Fruit fly (Drosophila melanogaster) whole organism, embryonic: Measurements from ENCODE around the gene Rad60.

Source experiments
- Antp ChIP-seq: fragments of 200-800 bp; sonication (Bioruptor generic); optimal IDR thresholded peaks from 3 replicates; lab custom pipeline; 2016; ENCODE audit warnings: missing biosample characterization, missing genetic modification characterization
- CG10267 ChIP-seq: fragments of 200-800 bp; sonication (Bioruptor generic); optimal IDR thresholded peaks from 2 replicates; lab custom pipeline; 2018; ENCODE audit warnings: missing biosample characterization, mild to moderate bottlenecking, missing genetic modification characterization, moderate library complexity
- CG10462 ChIP-seq: fragments of 200-800 bp; sonication (Bioruptor generic); optimal IDR thresholded peaks from 2 replicates; lab custom pipeline; 2016; ENCODE audit warnings: missing biosample characterization, missing genetic modification characterization
- CG10959 ChIP-seq: fragments of 200-800 bp; sonication (Bioruptor generic); IDR thresholded peaks from 2 replicates; pipeline ENCODE4 v1.3.6; 2022; ENCODE audit warnings: missing biosample characterization, missing genetic modification characterization
- CG11093 ChIP-seq: fragments of 200-800 bp; sonication (Bioruptor generic); IDR thresholded peaks from 3 replicates; pipeline ENCODE4 v1.3.6; 2022; ENCODE audit warnings: missing biosample characterization, missing genetic modification characterization
- CG12219 ChIP-seq: fragments of 200-800 bp; sonication (Bioruptor generic); optimal IDR thresholded peaks from 3 replicates; lab custom pipeline; 2018; ENCODE audit warnings: missing biosample characterization, mild to moderate bottlenecking, missing genetic modification characterization
- CG1603 ChIP-seq: fragments of 200-800 bp; sonication (Bioruptor generic); optimal IDR thresholded peaks from 2 replicates; lab custom pipeline; 2019; ENCODE audit warnings: missing biosample characterization, mild to moderate bottlenecking, missing genetic modification characterization, moderate library complexity
- CG16779 ChIP-seq: fragments of 200-800 bp; sonication (Bioruptor generic); IDR thresholded peaks from 2 replicates; pipeline ENCODE4 v1.3.6; 2022; ENCODE audit warnings: missing biosample characterization, missing genetic modification characterization
- CG16815 ChIP-seq: fragments of 200-800 bp; sonication (Bioruptor generic); optimal IDR thresholded peaks from 3 replicates; lab custom pipeline; 2017; ENCODE audit warnings: missing biosample characterization, mild to moderate bottlenecking, missing genetic modification characterization
- CG2129 ChIP-seq: fragments of 200-800 bp; sonication (Bioruptor generic); IDR thresholded peaks from 2 replicates; pipeline ENCODE4 v1.3.6; 2022; ENCODE audit warnings: missing biosample characterization, missing genetic modification characterization; ENCODE audit not compliant: partially characterized antibody
- CG4360 ChIP-seq: fragments of 200-800 bp; sonication (Bioruptor generic); IDR thresholded peaks from 2 replicates; pipeline ENCODE4 v1.3.6; 2022; ENCODE audit warnings: missing biosample characterization, missing genetic modification characterization
- CG4617 ChIP-seq: fragments of 200-800 bp; sonication (Bioruptor generic); optimal IDR thresholded peaks from 3 replicates; lab custom pipeline; 2016; ENCODE audit warnings: missing biosample characterization, missing genetic modification characterization, borderline replicate concordance
- CG6765 ChIP-seq: fragments of 200-800 bp; sonication (Bioruptor generic); optimal IDR thresholded peaks from 3 replicates; lab custom pipeline; 2017; ENCODE audit warnings: missing biosample characterization, mild to moderate bottlenecking, missing genetic modification characterization
- CG7786 ChIP-seq: fragments of 200-800 bp; sonication (Bioruptor generic); optimal IDR thresholded peaks from 2 replicates; lab custom pipeline; 2016; ENCODE audit warnings: missing biosample characterization, missing genetic modification characterization
- CG7987 ChIP-seq: fragments of 200-800 bp; sonication (Bioruptor generic); optimal IDR thresholded peaks from 2 replicates; lab custom pipeline; 2018; ENCODE audit warnings: missing biosample characterization, mild to moderate bottlenecking, missing genetic modification characterization, moderate library complexity
- CG8478 ChIP-seq: fragments of >200 bp; optimal IDR thresholded peaks from 2 replicates; lab custom pipeline; 2018
- Chrac-16 ChIP-seq: fragments of 200-800 bp; sonication (Bioruptor generic); optimal IDR thresholded peaks from 3 replicates; lab custom pipeline; 2016; ENCODE audit warnings: missing biosample characterization, missing genetic modification characterization
- CoRest ChIP-seq: fragments of 200-800 bp; sonication (Bioruptor generic); optimal IDR thresholded peaks from 3 replicates; lab custom pipeline; 2018; ENCODE audit warnings: missing biosample characterization, mild to moderate bottlenecking, missing genetic modification characterization, moderate library complexity
- CrebB ChIP-seq: fragments of 200-800 bp; sonication (Bioruptor generic); optimal IDR thresholded peaks from 3 replicates; lab custom pipeline; 2018; ENCODE audit warnings: missing biosample characterization, mild to moderate bottlenecking, missing genetic modification characterization
- ERR ChIP-seq: fragments of 200-800 bp; sonication (Bioruptor generic); optimal IDR thresholded peaks from 2 replicates; lab custom pipeline; 2016; ENCODE audit warnings: missing biosample characterization, missing genetic modification characterization
- GATAe ChIP-seq: fragments of 200-800 bp; sonication (Bioruptor generic); conservative IDR thresholded peaks from 2 replicates; pipeline ENCODE4 v1.3.6; 2022; ENCODE audit warnings: missing biosample characterization, missing genetic modification characterization
- H2.0 ChIP-seq: fragments of 200-800 bp; sonication (Bioruptor generic); IDR thresholded peaks from 2 replicates; pipeline ENCODE4 v1.3.6; 2022; ENCODE audit warnings: missing biosample characterization, missing genetic modification characterization
- HmgZ ChIP-seq: fragments of 200-800 bp; sonication (Bioruptor generic); optimal IDR thresholded peaks from 2 replicates; lab custom pipeline; 2018; ENCODE audit warnings: missing biosample characterization, mild to moderate bottlenecking, missing genetic modification characterization
- Hr3 ChIP-seq: fragments of 200-800 bp; sonication (Bioruptor generic); optimal IDR thresholded peaks from 3 replicates; lab custom pipeline; 2016; ENCODE audit warnings: missing biosample characterization, missing genetic modification characterization
- NFAT ChIP-seq: fragments of 200-800 bp; sonication (Bioruptor generic); IDR thresholded peaks from 2 replicates; pipeline ENCODE4 v1.3.6; 2022; ENCODE audit warnings: missing biosample characterization, missing genetic modification characterization
- Sin3A ChIP-seq: fragments of >200 bp; optimal IDR thresholded peaks from 2 replicates; lab custom pipeline; 2018
- ac ChIP-seq: fragments of 200-800 bp; sonication (Bioruptor generic); optimal IDR thresholded peaks from 3 replicates; lab custom pipeline; 2017; ENCODE audit warnings: missing biosample characterization, mild to moderate bottlenecking, missing genetic modification characterization
- bigmax ChIP-seq: fragments of 200-800 bp; sonication (Bioruptor generic); optimal IDR thresholded peaks from 2 replicates; lab custom pipeline; 2018; ENCODE audit warnings: missing biosample characterization, mild to moderate bottlenecking, missing genetic modification characterization
- bsh ChIP-seq, 2 experiments: fragments of 200-800 bp; sonication (Bioruptor generic); optimal IDR thresholded peaks; 2 replicates each; lab custom pipeline; 2017 to 2018; ENCODE audit warnings: mild to moderate bottlenecking in 2 of 2, missing biosample characterization in 2 of 2, missing genetic modification characterization in 2 of 2, moderate library complexity in 1 of 2
- cas ChIP-seq: fragments of 200-800 bp; sonication (Bioruptor generic); IDR thresholded peaks from 2 replicates; pipeline ENCODE4 v1.3.6; 2022; ENCODE audit warnings: missing biosample characterization, missing genetic modification characterization
- dimm ChIP-seq: fragments of 200-800 bp; sonication (Bioruptor generic); IDR thresholded peaks from 2 replicates; pipeline ENCODE4 v1.3.6; 2022; ENCODE audit warnings: missing biosample characterization, missing genetic modification characterization
- dpn ChIP-seq, 2 experiments: fragments of 200-800 bp; sonication (Bioruptor generic); optimal IDR thresholded peaks; 3 replicates each; lab custom pipeline; 2016; ENCODE audit warnings: missing biosample characterization in 2 of 2, missing genetic modification characterization in 2 of 2
- exex ChIP-seq: fragments of 200-800 bp; sonication (Bioruptor generic); optimal IDR thresholded peaks from 4 replicates; lab custom pipeline; 2018; ENCODE audit warnings: missing biosample characterization, mild to moderate bottlenecking, missing genetic modification characterization, moderate library complexity
- fd64A ChIP-seq: fragments of 200-800 bp; sonication (Bioruptor generic); optimal IDR thresholded peaks from 3 replicates; lab custom pipeline; 2018; ENCODE audit warnings: missing biosample characterization, mild to moderate bottlenecking, missing genetic modification characterization
- ftz-f1 ChIP-seq: fragments of 200-800 bp; sonication (Bioruptor generic); optimal IDR thresholded peaks from 2 replicates; lab custom pipeline; 2016; ENCODE audit warnings: missing biosample characterization, missing genetic modification characterization
- hbn ChIP-seq: fragments of 200-800 bp; sonication (Bioruptor generic); IDR thresholded peaks from 2 replicates; pipeline ENCODE4 v1.3.6; 2022; ENCODE audit warnings: missing biosample characterization, missing genetic modification characterization; ENCODE audit not compliant: partially characterized antibody
- ind ChIP-seq: fragments of 200-800 bp; sonication (Bioruptor generic); optimal IDR thresholded peaks from 3 replicates; lab custom pipeline; 2016; ENCODE audit warnings: missing biosample characterization, missing genetic modification characterization
- ken ChIP-seq: fragments of 200-800 bp; sonication (Bioruptor generic); IDR thresholded peaks from 3 replicates; pipeline ENCODE4 v1.3.6; 2022; ENCODE audit warnings: missing biosample characterization, missing genetic modification characterization
- klu ChIP-seq: fragments of 200-800 bp; sonication (Bioruptor generic); IDR thresholded peaks from 2 replicates; pipeline ENCODE4 v1.3.6; 2022; ENCODE audit warnings: missing biosample characterization, missing genetic modification characterization
- luna ChIP-seq: fragments of 200-800 bp; sonication (Bioruptor generic); optimal IDR thresholded peaks from 2 replicates; lab custom pipeline; 2016; ENCODE audit warnings: missing biosample characterization, missing genetic modification characterization
- odd ChIP-seq: fragments of 200-800 bp; sonication (Bioruptor generic); optimal IDR thresholded peaks from 2 replicates; lab custom pipeline; 2017; ENCODE audit warnings: missing biosample characterization, mild to moderate bottlenecking, missing genetic modification characterization
- otp ChIP-seq: fragments of 200-800 bp; sonication (Bioruptor generic); IDR thresholded peaks from 3 replicates; pipeline ENCODE4, ENCODE4 v1.3.6; 2022; ENCODE audit warnings: missing biosample characterization, missing genetic modification characterization
- pan ChIP-seq, 4 experiments: fragments of >200 bp in 3 of 4; fragments of 200-800 bp in 1 of 4; sonication (Bioruptor generic) in 1 of 4; optimal IDR thresholded peaks in 3 of 4; IDR thresholded peaks in 1 of 4; 2 replicates each; pipeline versions ENCODE4 v1.3.6 to Lab custom; 2017 to 2022; ENCODE audit warnings: missing biosample characterization in 2 of 4, missing genetic modification characterization in 2 of 4, mixed read lengths in 1 of 4
- pb ChIP-seq: fragments of 200-800 bp; sonication (Bioruptor generic); optimal IDR thresholded peaks from 3 replicates; lab custom pipeline; 2016; ENCODE audit warnings: missing biosample characterization, missing genetic modification characterization
- peb ChIP-seq: fragments of 200-800 bp; sonication (Bioruptor generic); IDR thresholded peaks from 2 replicates; pipeline ENCODE4 v1.3.6; 2022; ENCODE audit warnings: missing biosample characterization, missing genetic modification characterization
- sob ChIP-seq: fragments of 200-800 bp; sonication (Bioruptor generic); IDR thresholded peaks from 2 replicates; pipeline ENCODE4 v1.3.6; 2022; ENCODE audit warnings: missing biosample characterization, missing genetic modification characterization
- sr ChIP-seq: fragments of 200-800 bp; sonication (Bioruptor generic); IDR thresholded peaks from 3 replicates; pipeline ENCODE4 v1.3.6; 2022; ENCODE audit warnings: missing biosample characterization, missing genetic modification characterization
- tx ChIP-seq: fragments of 200-800 bp; sonication (Bioruptor generic); optimal IDR thresholded peaks from 2 replicates; lab custom pipeline; 2016; ENCODE audit warnings: missing biosample characterization, missing genetic modification characterization
- usp ChIP-seq: fragments of >200 bp; optimal IDR thresholded peaks from 2 replicates; lab custom pipeline; 2017; ENCODE audit warnings: missing biosample characterization, missing genetic modification characterization
- vfl ChIP-seq: fragments of 200-800 bp; sonication (Bioruptor generic); optimal IDR thresholded peaks from 2 replicates; lab custom pipeline; 2016; ENCODE audit warnings: missing biosample characterization, missing genetic modification characterization
- zf30C ChIP-seq: fragments of 200-800 bp; sonication (Bioruptor generic); optimal IDR thresholded peaks from 3 replicates; lab custom pipeline; 2018; ENCODE audit warnings: missing biosample characterization, mild to moderate bottlenecking, missing genetic modification characterization

Rad60 gene

DNA sequence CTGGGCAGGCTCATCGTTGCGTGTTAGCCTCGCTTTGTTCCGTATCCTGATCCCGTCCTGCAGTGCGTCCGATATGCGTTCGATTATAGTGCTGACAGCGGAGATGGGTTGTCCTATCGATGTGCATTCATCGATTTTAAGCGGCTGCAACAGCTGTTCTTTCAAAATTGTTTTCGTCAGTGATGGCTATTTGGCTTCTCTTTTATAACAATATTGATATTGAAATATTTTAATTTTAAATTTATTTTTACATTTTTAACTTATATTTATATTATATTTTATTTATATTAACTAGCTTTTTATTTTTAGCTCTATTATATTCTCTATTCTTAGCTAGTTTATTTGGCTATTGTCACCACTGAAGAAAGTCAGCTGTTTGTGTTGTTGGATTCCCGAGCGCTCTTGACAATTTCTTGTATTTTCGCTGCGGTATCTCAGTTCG is 6.7 kb upstream of the Rad60 start, which contains the start of the genes wda and Pex11c:
Gene wda, minus strand, starts transcription at position 102 of the 442 bp plus-strand sequence.
Gene Pex11c, plus strand, starts transcription at position 380 of the 442 bp plus-strand sequence.
- TF ChIP-seq dpn (GFP tag; optimal IDR thresholded peaks at IDR 0.05; lab: Kevin White, UChicago): peak in 1 of 2 experiments; percentile 87
- TF ChIP-seq ftz-f1 (GFP tag; lab: Kevin White, UChicago): no peak
- peak; percentile 54 for TF ChIP-seq hbn (GFP tag; lab: Robert Waterston, UW)
- TF ChIP-seq klu (GFP tag; lab: Robert Waterston, UW): peak; percentile 80; the same call in 1 of the 2 replicates
- peak; percentile 91 for TF ChIP-seq Hr3 (GFP tag; lab: Kevin White, UChicago)
- TF ChIP-seq fd64A (GFP tag; lab: Kevin White, UChicago): no peak
- TF ChIP-seq zf30C: no peak
- TF ChIP-seq cas (GFP tag; lab: Robert Waterston, UW): peak; percentile 69; the same call in 1 of the 2 replicates
- TF ChIP-seq H2.0: peak; percentile 79
- TF ChIP-seq CG7786: peak; percentile 39
- TF ChIP-seq NFAT: no peak
- peak; percentile 42 for TF ChIP-seq HmgZ (tag; lab: Kevin White, UChicago)
- TF ChIP-seq sr (GFP tag; lab: Robert Waterston, UW): no peak
- TF ChIP-seq CG10959 (GFP tag; lab: Robert Waterston, UW): peak; percentile 71
- TF ChIP-seq bigmax (GFP tag; lab: Kevin White, UChicago): no peak
- TF ChIP-seq sob (GFP tag; lab: Robert Waterston, UW): peak; percentile 94
- TF ChIP-seq CG4360 (GFP tag; lab: Robert Waterston, UW): peak; percentile 67
- TF ChIP-seq odd (GFP tag; lab: Kevin White, UChicago): peak; percentile 74
- no peak; the same call in 1 of the 2 replicates for TF ChIP-seq dimm
- no peak for TF ChIP-seq vfl (GFP tag; lab: Kevin White, UChicago)
- TF ChIP-seq CG1603 (tag; lab: Kevin White, UChicago): no peak
- peak; percentile 62 for TF ChIP-seq exex
- peak; percentile 68; the same call in 1 of the 3 replicates for TF ChIP-seq otp (GFP tag; lab: Robert Waterston, UW)
- TF ChIP-seq GATAe (GFP tag; lab: Robert Waterston, UW): peak; percentile 54; the same call in 1 of the 2 replicates
- no peak for TF ChIP-seq CG16779 (GFP tag; lab: Robert Waterston, UW)
- TF ChIP-seq CG10462: peak; percentile 83
- TF ChIP-seq ERR (GFP tag; lab: Kevin White, UChicago): no peak
- TF ChIP-seq pan (optimal IDR thresholded peaks at IDR 0.05; lab: Kevin White, UChicago): no peak
- TF ChIP-seq pan (GFP tag; optimal IDR thresholded peaks at IDR 0.05 in 1 of 2, IDR thresholded peaks at IDR 0.05 in 1 of 2): peak in 1 of 2 experiments; percentile 92
- no peak for TF ChIP-seq CG12219
- TF ChIP-seq CG4617: peak; percentile 70
- TF ChIP-seq CG8478: no peak
- peak; percentile 24; the same call in 1 of the 2 replicates for TF ChIP-seq peb (GFP tag; lab: Robert Waterston, UW)
- no peak for TF ChIP-seq CG11093 (GFP tag; lab: Robert Waterston, UW)
- TF ChIP-seq ac (GFP tag; lab: Kevin White, UChicago): peak; percentile 39
- TF ChIP-seq CG7987 (GFP tag; lab: Kevin White, UChicago): no peak
- peak; percentile 35; the same call in 1 of the 2 replicates for TF ChIP-seq CG2129 (GFP tag; lab: Robert Waterston, UW)
- TF ChIP-seq Chrac-16 (GFP tag; lab: Kevin White, UChicago): peak; percentile 76
- TF ChIP-seq luna (GFP tag; lab: Kevin White, UChicago): no peak
- no peak for TF ChIP-seq Antp (GFP tag; lab: Kevin White, UChicago)
- peak; percentile 72 for TF ChIP-seq CG16815 (GFP tag; lab: Kevin White, UChicago)
- TF ChIP-seq pb (GFP tag; lab: Kevin White, UChicago): no peak
- TF ChIP-seq Sin3A (lab: Kevin White, UChicago): no peak
- peak; percentile 81 for TF ChIP-seq ind (GFP tag; lab: Kevin White, UChicago)
- peak in 1 of 2 experiments; percentile 93 for TF ChIP-seq bsh (GFP tag; optimal IDR thresholded peaks at IDR 0.05; lab: Kevin White, UChicago)
- peak; percentile 24 for TF ChIP-seq tx (GFP tag; lab: Kevin White, UChicago)
- no peak for TF ChIP-seq usp (GFP tag; lab: Kevin White, UChicago)
- peak; percentile 65 for TF ChIP-seq CG6765 (GFP tag; lab: Kevin White, UChicago)
- TF ChIP-seq CrebB (tag; lab: Kevin White, UChicago): peak; percentile 29
- TF ChIP-seq CoRest (tag; lab: Kevin White, UChicago): peak; percentile 95
- peak; percentile 80 for TF ChIP-seq ken (GFP tag; lab: Robert Waterston, UW)
- peak; percentile 89 for TF ChIP-seq CG10267 (tag; lab: Kevin White, UChicago)
